Worm (Caenorhabditis elegans): ENCODE results near the gene T12B5.14.

Gene T12B5.14

DNA sequence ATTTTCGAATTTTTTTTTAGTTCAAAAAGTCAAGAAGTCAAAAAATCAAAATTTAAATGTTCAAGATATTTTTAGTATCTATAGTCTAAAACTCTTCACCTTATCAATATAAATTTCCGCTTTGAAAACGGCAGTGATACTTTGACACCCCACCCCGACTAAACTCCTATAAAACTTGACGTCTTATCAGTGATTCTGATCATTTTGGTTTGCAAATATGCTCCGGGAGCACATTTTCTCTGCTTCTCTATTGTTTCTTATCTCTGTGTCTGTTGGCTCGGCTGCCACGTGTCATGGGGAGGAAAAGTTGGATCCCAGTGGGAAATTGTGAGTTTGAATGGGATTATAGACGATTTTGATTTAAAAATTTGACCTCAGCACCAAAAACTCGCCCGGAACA, 47.8 kb downstream of the T12B5.14 start, which contains the start of gene clec-150:
clec-150 (plus strand) TSS at position 198 of the 400 bp plus-strand sequence.
- TF ChIP-seq ztf-23 (GFP tag; IDR thresholded peaks at IDR 0.05) = no peak

DNA sequence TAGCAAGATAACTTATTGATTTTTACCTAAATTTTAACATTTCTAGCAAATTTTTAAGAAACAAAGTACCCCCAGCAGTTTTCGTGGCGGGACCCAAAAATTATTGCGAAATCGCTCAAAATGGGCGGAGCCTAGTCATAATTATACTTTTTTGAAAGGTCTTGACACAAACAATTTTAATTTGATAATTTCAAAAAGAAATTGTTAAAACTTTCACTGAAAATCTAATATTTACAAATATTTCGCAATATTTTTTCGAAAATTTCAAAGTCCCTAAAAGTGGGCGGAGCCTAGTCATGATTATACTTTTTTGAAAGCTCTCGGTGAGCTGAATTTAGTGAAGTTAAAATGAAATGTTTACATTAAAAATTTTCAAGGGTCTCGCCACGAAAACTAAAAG, 49.8 kb downstream of the T12B5.14 start:
- TF ChIP-seq flt-1 (GFP tag; IDR thresholded peaks at IDR 0.05) (no peak), med-1 (GFP tag; optimal IDR thresholded peaks at IDR 0.05; ENCODE audit: insufficient read depth) (no peak), ref-1 (GFP tag; conservative IDR thresholded peaks at IDR 0.05) (no peak), cog-1 (tag; optimal IDR thresholded peaks at IDR 0.05) (no peak), klf-2 (GFP tag; conservative IDR thresholded peaks at IDR 0.05) (no peak), ztf-23 (GFP tag; IDR thresholded peaks at IDR 0.05) (no peak), ztf-29 (GFP tag; IDR thresholded peaks at IDR 0.05) (no peak), T22C8.4 (GFP tag; IDR thresholded peaks at IDR 0.05) (no peak), tab-1 (GFP tag; IDR thresholded peaks at IDR 0.05) (no peak)

All from whole organism, midembryonic.